Worm (Caenorhabditis elegans): ENCODE measurements around the gene srh-250.

Gene srh-250

ce11 chrII:3927943-3928393 lies 49.5 kb downstream of the srh-250 start, which contains the start of gene plpp-1.1:
TSS of gene plpp-1.1 (minus strand) at chrII:3927993.
- no peak for TF ChIP-seq unc-62 (GFP tag; optimal IDR thresholded peaks at IDR 0.05)

- TF ChIP-seq unc-62 (GFP tag; optimal IDR thresholded peaks at IDR 0.05), result no peak
These were observed 51.0 kb downstream of the srh-250 start for ce11 chrII:3929446-3929845.
